Worm (Caenorhabditis elegans): ENCODE measurements around the gene ttr-51.
A peak's percentile ranks its signal among the peaks of the same experiment; 100 is the strongest.

ce11 chrIV:13289321-13289720 lies 37.2 kb upstream of the ttr-51 start, which contains the start of gene Y67H2A.10:
- TF ChIP-seq nhr-232 (tag; optimal IDR thresholded peaks at IDR 0.05) = no peak
- peak; percentile 57 for TF ChIP-seq zip-5 (tag; optimal IDR thresholded peaks at IDR 0.05)
- TF ChIP-seq fkh-10 (GFP tag; optimal IDR thresholded peaks at IDR 0.05) = no peak
- TF ChIP-seq ceh-45 (GFP tag; IDR thresholded peaks at IDR 0.05) = no peak
- TF ChIP-seq ets-4 (tag; optimal IDR thresholded peaks at IDR 0.05) = peak; percentile 26
- no peak for TF ChIP-seq unc-3 (GFP tag; conservative IDR thresholded peaks at IDR 0.05)
- TF ChIP-seq unc-3 (tag; optimal IDR thresholded peaks at IDR 0.05) = no peak
- TF ChIP-seq elt-2 (tag; optimal IDR thresholded peaks at IDR 0.05) = peak; percentile 47
- no peak for TF ChIP-seq pha-4 (tag; optimal IDR thresholded peaks at IDR 0.05)
- no peak for TF ChIP-seq pqm-1 (tag; optimal IDR thresholded peaks at IDR 0.05)
